Fruit fly (Drosophila melanogaster): ENCODE data around the gene Vps60.

Vps60 gene

dm6 chr3L:17659268-17659589 lies 37.8 kb upstream of the Vps60 start (continued):
- TF ChIP-seq Six4 (GFP tag; optimal IDR thresholded peaks at IDR 0.05) (no peak), Bdp1 (GFP tag; optimal IDR thresholded peaks at IDR 0.05) (no peak), CG33213 (GFP tag; optimal IDR thresholded peaks at IDR 0.05) (peak; percentile 73), CG16813 (GFP tag; IDR thresholded peaks at IDR 0.05; ENCODE audit: partially characterized antibody) (no peak), CG11560 (tag; IDR thresholded peaks at IDR 0.05) (no peak), pfk (GFP tag; optimal IDR thresholded peaks at IDR 0.05) (peak; percentile 38), zf30C (GFP tag; optimal IDR thresholded peaks at IDR 0.05) (no peak), otp (GFP tag; IDR thresholded peaks at IDR 0.05) (no peak; the same call in 2 of the 3 replicates), CG17912 (GFP tag; optimal IDR thresholded peaks at IDR 0.05) (no peak), fd64A (GFP tag; optimal IDR thresholded peaks at IDR 0.05) (no peak), ase (GFP tag; IDR thresholded peaks at IDR 0.05) (no peak), bab2 (GFP tag; optimal IDR thresholded peaks at IDR 0.05) (peak; percentile 47), ab (GFP tag; optimal IDR thresholded peaks at IDR 0.05) (no peak), abd-A (tag; optimal IDR thresholded peaks at IDR 0.05) (peak; percentile 52), usp (GFP tag; optimal IDR thresholded peaks at IDR 0.05) (no peak), CG3838 (GFP tag; optimal IDR thresholded peaks at IDR 0.05) (no peak), ash1 (GFP tag; optimal IDR thresholded peaks at IDR 0.05) (peak; percentile 77), nmo (GFP tag; optimal IDR thresholded peaks at IDR 0.05) (no peak), unc-4 (GFP tag; IDR thresholded peaks at IDR 0.05; ENCODE audit: partially characterized antibody) (no peak), MBD-R2 (GFP tag; IDR thresholded peaks at IDR 0.05) (no peak), tna (GFP tag; IDR thresholded peaks at IDR 0.05; ENCODE audit: partially characterized antibody) (no peak), Gsc (GFP tag; IDR thresholded peaks at IDR 0.05) (no peak), CG1233 (GFP tag; optimal IDR thresholded peaks at IDR 0.05) (no peak), Atf3 (GFP tag; optimal IDR thresholded peaks at IDR 0.05) (no peak), sr (GFP tag; IDR thresholded peaks at IDR 0.05) (no peak), Awh (GFP tag; IDR thresholded peaks at IDR 0.05) (no peak), CG11504 (tag; optimal IDR thresholded peaks at IDR 0.05) (no peak), ken (GFP tag; IDR thresholded peaks at IDR 0.05) (no peak), CG13287 (GFP tag; IDR thresholded peaks at IDR 0.05; ENCODE audit: partially characterized antibody) (no peak), fd96Cb (tag; optimal IDR thresholded peaks at IDR 0.05) (no peak), CG3065 (GFP tag; optimal IDR thresholded peaks at IDR 0.05) (no peak), kni (GFP tag; optimal IDR thresholded peaks at IDR 0.05) (no peak), Pdp1 (GFP tag; optimal IDR thresholded peaks at IDR 0.05) (peak; percentile 13 to 21), knrl (GFP tag; IDR thresholded peaks at IDR 0.05; ENCODE audit: partially characterized antibody) (no peak), crol (GFP tag; IDR thresholded peaks at IDR 0.05) (no peak), Nf-YC (tag; optimal IDR thresholded peaks at IDR 0.05) (no peak), insv (GFP tag; optimal IDR thresholded peaks at IDR 0.05) (no peak), CG13424 (tag; optimal IDR thresholded peaks at IDR 0.05) (no peak), wdn (GFP tag; IDR thresholded peaks at IDR 0.05) (no peak), CG12299 (tag; optimal IDR thresholded peaks at IDR 0.05) (no peak), CG14965 (GFP tag; optimal IDR thresholded peaks at IDR 0.05; ENCODE audit: borderline replicate concordance) (no peak), schlank (tag; optimal IDR thresholded peaks at IDR 0.05) (peak; percentile 73), CG7786 (GFP tag; optimal IDR thresholded peaks at IDR 0.05) (no peak), Oli (tag; optimal IDR thresholded peaks at IDR 0.05) (no peak), CG43689 (GFP tag; IDR thresholded peaks at IDR 0.05) (no peak), CG2116 (GFP tag; optimal IDR thresholded peaks at IDR 0.05) (peak; percentile 8), Atf6 (GFP tag; IDR thresholded peaks at IDR 0.05) (peak; percentile 68; the same call in 1 of the 2 replicates), nom (GFP tag; optimal IDR thresholded peaks at IDR 0.05) (no peak), CG6854 (GFP tag; optimal IDR thresholded peaks at IDR 0.05) (peak; percentile 15), chinmo (GFP tag; IDR thresholded peaks at IDR 0.05; ENCODE audit: partially characterized antibody) (peak; percentile 78; the same call in 1 of the 4 replicates), vfl (GFP tag; optimal IDR thresholded peaks at IDR 0.05) (no peak)

All from whole organism, embryonic.